Fruit fly (Drosophila melanogaster): Measurements from ENCODE around the gene CG18661.

dm6 chr2L:8987251-8987937 is 10.0 kb upstream of the CG18661 start:
- no peak for TF ChIP-seq usp (GFP tag; optimal IDR thresholded peaks at IDR 0.05)
- TF ChIP-seq psq (optimal IDR thresholded peaks at IDR 0.05): no peak
